Worm (Caenorhabditis elegans): ENCODE measurements around the gene F57A8.1.

Gene F57A8.1

ce11 chrV:10019934-10020333 is 17.2 kb upstream of the F57A8.1 start (continued):
- no peak for TF ChIP-seq ztf-6 (GFP tag; IDR thresholded peaks at IDR 0.05)
- TF ChIP-seq attf-5 (GFP tag; optimal IDR thresholded peaks at IDR 0.05): no peak
- no peak for TF ChIP-seq nhr-120 (GFP tag; IDR thresholded peaks at IDR 0.05)
- TF ChIP-seq dpl-1 (GFP tag; optimal IDR thresholded peaks at IDR 0.05): no peak
- TF ChIP-seq lsl-1 (GFP tag; optimal IDR thresholded peaks at IDR 0.05): no peak
- TF ChIP-seq gei-17 (GFP tag; optimal IDR thresholded peaks at IDR 0.05): no peak
- no peak for TF ChIP-seq F57A8.1 (GFP tag; optimal IDR thresholded peaks at IDR 0.05)
- TF ChIP-seq aptf-2 (GFP tag; conservative IDR thresholded peaks at IDR 0.05): peak; percentile 40; the same call in 1 of the 2 replicates
- no peak for TF ChIP-seq B0261.1 (tag; optimal IDR thresholded peaks at IDR 0.05)
- TF ChIP-seq F57C9.4 (tag; optimal IDR thresholded peaks at IDR 0.05): no peak
- TF ChIP-seq lir-1 (GFP tag; conservative IDR thresholded peaks at IDR 0.05): no peak
- TF ChIP-seq K11D2.4 (GFP tag; IDR thresholded peaks at IDR 0.05): no peak
- no peak for TF ChIP-seq snpc-3.4 (tag; optimal IDR thresholded peaks at IDR 0.05)
- TF ChIP-seq ceh-27 (GFP tag; optimal IDR thresholded peaks at IDR 0.05): no peak
- no peak for TF ChIP-seq nfyb-1 (GFP tag; IDR thresholded peaks at IDR 0.05)
- TF ChIP-seq lag-1 (GFP tag; IDR thresholded peaks at IDR 0.05): no peak
- TF ChIP-seq B0336.3 (GFP tag; IDR thresholded peaks at IDR 0.05): no peak
- TF ChIP-seq F55B11.4 (tag; optimal IDR thresholded peaks at IDR 0.05; ENCODE audit: borderline replicate concordance, insufficient read depth): no peak
- no peak for TF ChIP-seq T07F8.4 (tag; optimal IDR thresholded peaks at IDR 0.05)
- no peak for TF ChIP-seq Y79H2A.3 (GFP tag; conservative IDR thresholded peaks at IDR 0.05)
- no peak; the same call in 1 of the 2 replicates for TF ChIP-seq lin-26 (GFP tag; IDR thresholded peaks at IDR 0.05)
- TF ChIP-seq ztf-26 (tag; optimal IDR thresholded peaks at IDR 0.05): no peak
- no peak for TF ChIP-seq F33H1.4 (GFP tag; IDR thresholded peaks at IDR 0.05)
- TF ChIP-seq ztf-22 (GFP tag; optimal IDR thresholded peaks at IDR 0.05): no peak
- peak; percentile 10 for TF ChIP-seq chd-7 (tag; optimal IDR thresholded peaks at IDR 0.05)
- no peak for TF ChIP-seq egl-18 (GFP tag; IDR thresholded peaks at IDR 0.05)
- no peak for TF ChIP-seq mxl-1 (tag; optimal IDR thresholded peaks at IDR 0.05)
- TF ChIP-seq egl-44 (GFP tag; IDR thresholded peaks at IDR 0.05): no peak
- TF ChIP-seq D2030.7 (GFP tag; IDR thresholded peaks at IDR 0.05): peak; percentile 32; the same call in 1 of the 2 replicates
- TF ChIP-seq madf-8 (GFP tag; conservative IDR thresholded peaks at IDR 0.05): 0 out of 2 replicates have a peak, but pooled peaks have one; percentile 17
- no peak for TF ChIP-seq F52B5.7 (tag; optimal IDR thresholded peaks at IDR 0.05)
- TF ChIP-seq him-1 (tag; optimal IDR thresholded peaks at IDR 0.05): no peak
- TF ChIP-seq let-607 (tag; optimal IDR thresholded peaks at IDR 0.05): no peak
- no peak for TF ChIP-seq ceh-100 (GFP tag; IDR thresholded peaks at IDR 0.05)
- TF ChIP-seq unc-62 (GFP tag; optimal IDR thresholded peaks at IDR 0.05): no peak
- TF ChIP-seq cebp-1 (GFP tag; IDR thresholded peaks at IDR 0.05): 0 out of 2 replicates have a peak, but pooled peaks have one; percentile 17
- peak; percentile 42 for TF ChIP-seq cebp-1 (tag; optimal IDR thresholded peaks at IDR 0.05)
- TF ChIP-seq F22D6.2 (tag; optimal IDR thresholded peaks at IDR 0.05): no peak
- TF ChIP-seq aptf-3 (GFP tag; IDR thresholded peaks at IDR 0.05): peak; percentile 23; the same call in 1 of the 2 replicates
- TF ChIP-seq ceh-91 (GFP tag; IDR thresholded peaks at IDR 0.05): no peak
- no peak for TF ChIP-seq efl-1 (GFP tag; optimal IDR thresholded peaks at IDR 0.05)
- no peak for TF ChIP-seq lin-54 (GFP tag; optimal IDR thresholded peaks at IDR 0.05)
- no peak for TF ChIP-seq ets-4 (GFP tag; optimal IDR thresholded peaks at IDR 0.05)
- peak; percentile 39; the same call in 1 of the 2 replicates for TF ChIP-seq madf-6 (GFP tag; IDR thresholded peaks at IDR 0.05)
- no peak for TF ChIP-seq mes-4 (tag; optimal IDR thresholded peaks at IDR 0.05)
- TF ChIP-seq F39B2.1 (GFP tag; IDR thresholded peaks at IDR 0.05): no peak
- no peak for TF ChIP-seq F37B4.10 (GFP tag; IDR thresholded peaks at IDR 0.05)
- TF ChIP-seq hmg-20 (GFP tag; IDR thresholded peaks at IDR 0.05): no peak
- TF ChIP-seq mel-28 (tag; optimal IDR thresholded peaks at IDR 0.05; ENCODE audit: borderline replicate concordance): no peak
- TF ChIP-seq ztf-3 (GFP tag; optimal IDR thresholded peaks at IDR 0.05): no peak

Data from whole organism, young adult.